Fruit fly (Drosophila melanogaster): ENCODE measurements around the gene CG3285.

- TF ChIP-seq Sin3A (optimal IDR thresholded peaks at IDR 0.05) (no peak), h (optimal IDR thresholded peaks at IDR 0.05) (no peak)
These were observed 7.1 kb upstream of the CG3285 start, which contains the start of gene CG33281 for dm6 chr2L:3323319-3324287.

Data from Kc167 (cell line).